Fruit fly (Drosophila melanogaster): Measurements from ENCODE around the gene CG9098.
A peak's percentile ranks its signal among the peaks of the same experiment; 100 is the strongest.

CG9098 gene

DNA sequence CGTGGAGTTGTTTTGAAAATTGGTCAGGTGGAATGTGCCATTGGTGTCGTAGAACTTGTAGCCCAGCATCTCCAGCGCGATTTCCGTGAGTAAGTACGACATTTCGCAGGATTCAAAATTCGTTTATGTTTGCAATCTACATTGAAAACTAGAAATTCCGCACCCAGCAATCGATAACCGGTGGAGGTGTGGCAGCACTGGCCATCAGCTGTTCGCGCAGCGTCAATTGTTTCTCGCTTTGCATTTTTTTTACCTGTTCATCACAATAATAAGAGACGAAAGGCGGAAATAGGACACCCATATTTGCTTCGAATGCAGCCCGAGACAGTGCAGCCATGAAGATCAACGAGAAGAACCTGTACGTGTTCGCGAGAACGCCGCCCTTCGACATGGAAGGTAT is 36.4 kb upstream of the CG9098 start, which contains the start of the genes CG34179 and slmo:
CG34179 (minus strand) TSS at position 165 of the 400 bp plus-strand sequence.
slmo (minus strand) TSS at position 165 of the 400 bp plus-strand sequence.
- TF ChIP-seq Kr (GFP tag; optimal IDR thresholded peaks at IDR 0.05) (no peak), zen (tag; optimal IDR thresholded peaks at IDR 0.05) (no peak), CG16813 (GFP tag; IDR thresholded peaks at IDR 0.05; ENCODE audit: partially characterized antibody) (peak; percentile 22; the same call in 2 of the 3 replicates), Sin3A (optimal IDR thresholded peaks at IDR 0.05) (peak; percentile 13), slbo (GFP tag; IDR thresholded peaks at IDR 0.05) (no peak), pzg (GFP tag; optimal IDR thresholded peaks at IDR 0.05) (peak; percentile 42), BEAF-32 (GFP tag; optimal IDR thresholded peaks at IDR 0.05) (peak; percentile 20), sna (GFP tag; IDR thresholded peaks at IDR 0.05; ENCODE audit: partially characterized antibody) (peak; percentile 40; the same call in 1 of the 2 replicates), CG34224 (GFP tag; IDR thresholded peaks at IDR 0.05; ENCODE audit: partially characterized antibody) (0 out of 3 replicates have a peak, but pooled peaks have one; percentile 15), CG30403 (GFP tag; optimal IDR thresholded peaks at IDR 0.05) (no peak), CG4617 (GFP tag; optimal IDR thresholded peaks at IDR 0.05; ENCODE audit: borderline replicate concordance) (peak; percentile 32), Eip74EF (GFP tag; optimal IDR thresholded peaks at IDR 0.05) (no peak), Rx (GFP tag; IDR thresholded peaks at IDR 0.05) (no peak), Oli (tag; optimal IDR thresholded peaks at IDR 0.05) (no peak), CG13287 (GFP tag; IDR thresholded peaks at IDR 0.05; ENCODE audit: partially characterized antibody) (peak; percentile 50), MBD-R2 (GFP tag; IDR thresholded peaks at IDR 0.05) (peak; percentile 85), stwl (tag; optimal IDR thresholded peaks at IDR 0.05) (peak; percentile 2), Opbp (GFP tag; IDR thresholded peaks at IDR 0.05; ENCODE audit: partially characterized antibody) (peak; percentile 43; the same call in 1 of the 3 replicates), grau (tag; optimal IDR thresholded peaks at IDR 0.05) (no peak), CG7556 (GFP tag; optimal IDR thresholded peaks at IDR 0.05) (no peak), nerfin-1 (tag; optimal IDR thresholded peaks at IDR 0.05) (peak; percentile 28), crp (GFP tag; optimal IDR thresholded peaks at IDR 0.05) (peak; percentile 2 to 90), onecut (GFP tag; IDR thresholded peaks at IDR 0.05) (peak; percentile 48; the same call in 1 of the 2 replicates), MESR4 (GFP tag; optimal IDR thresholded peaks at IDR 0.05) (peak; percentile 41), Scr (GFP tag; IDR thresholded peaks at IDR 0.05; ENCODE audit: partially characterized antibody) (peak; percentile 30; the same call in 1 of the 2 replicates), CG7987 (GFP tag; optimal IDR thresholded peaks at IDR 0.05) (no peak), Dref (GFP tag; IDR thresholded peaks at IDR 0.05) (peak; percentile 66), Spps (tag; optimal IDR thresholded peaks at IDR 0.05) (no peak), CG5180 (GFP tag; optimal IDR thresholded peaks at IDR 0.05) (no peak), sd (tag; optimal IDR thresholded peaks at IDR 0.05) (peak; percentile 74), amos (GFP tag; IDR thresholded peaks at IDR 0.05; ENCODE audit: partially characterized antibody) (0 out of 2 replicates have a peak, but pooled peaks have one; percentile 12), CG2116 (GFP tag; optimal IDR thresholded peaks at IDR 0.05) (peak; percentile 33), CG6791 (GFP tag; IDR thresholded peaks at IDR 0.05; ENCODE audit: partially characterized antibody) (no peak), CG14710 (tag; optimal IDR thresholded peaks at IDR 0.05) (peak; percentile 99), so (GFP tag; IDR thresholded peaks at IDR 0.05) (0 out of 3 replicates have a peak, but pooled peaks have one; percentile 8), Dp (GFP tag; optimal IDR thresholded peaks at IDR 0.05) (peak; percentile 37), Nf-YA (GFP tag; IDR thresholded peaks at IDR 0.05) (no peak), bbx (GFP tag; IDR thresholded peaks at IDR 0.05; ENCODE audit: partially characterized antibody) (peak; percentile 40; the same call in 1 of the 2 replicates), Sry-δ (GFP tag; optimal IDR thresholded peaks at IDR 0.05) (peak; percentile 33), grn (GFP tag; optimal IDR thresholded peaks at IDR 0.05) (no peak), CG16815 (GFP tag; optimal IDR thresholded peaks at IDR 0.05) (no peak), dm (GFP tag; optimal IDR thresholded peaks at IDR 0.05) (no peak), D19B (GFP tag; optimal IDR thresholded peaks at IDR 0.05) (no peak), E2f2 (GFP tag; IDR thresholded peaks at IDR 0.05) (peak; percentile 52), Mad (GFP tag; optimal IDR thresholded peaks at IDR 0.05) (no peak), CG6254 (GFP tag; optimal IDR thresholded peaks at IDR 0.05) (peak; percentile 76), trem (tag; optimal IDR thresholded peaks at IDR 0.05) (peak; percentile 35), CG30020 (tag; optimal IDR thresholded peaks at IDR 0.05) (no peak)

Measured in whole organism, embryonic.